Fruit fly (Drosophila melanogaster) whole organism, embryonic: ENCODE measurements around the gene Gr28a.

Experiments
- Ada2b ChIP-seq: fragments of 200-800 bp; sonication (Bioruptor generic); IDR thresholded peaks from 2 replicates; pipeline ENCODE4 v1.3.6; 2022; ENCODE audit warnings: missing biosample characterization, missing genetic modification characterization
- Atf3 ChIP-seq: fragments of 200-800 bp; sonication (Bioruptor generic); optimal IDR thresholded peaks from 3 replicates; lab custom pipeline; 2016; ENCODE audit warnings: missing biosample characterization, missing genetic modification characterization
- CG10274 ChIP-seq: fragments of 200-800 bp; sonication (Bioruptor generic); optimal IDR thresholded peaks from 3 replicates; lab custom pipeline; 2017; ENCODE audit warnings: missing biosample characterization, mild to moderate bottlenecking, missing genetic modification characterization
- CG13296 ChIP-seq: fragments of 200-800 bp; sonication (Bioruptor generic); optimal IDR thresholded peaks from 3 replicates; lab custom pipeline; 2018; ENCODE audit warnings: missing biosample characterization, mild to moderate bottlenecking, missing genetic modification characterization
- CG13424 ChIP-seq: fragments of 200-800 bp; sonication (Bioruptor generic); optimal IDR thresholded peaks from 2 replicates; lab custom pipeline; 2019; ENCODE audit warnings: missing biosample characterization, mild to moderate bottlenecking, missing genetic modification characterization, moderate library complexity
- CG15073 ChIP-seq: fragments of 200-800 bp; sonication (Bioruptor generic); optimal IDR thresholded peaks from 2 replicates; lab custom pipeline; 2016; ENCODE audit warnings: missing biosample characterization, missing genetic modification characterization
- CG1602 ChIP-seq: fragments of 200-800 bp; sonication (Bioruptor generic); optimal IDR thresholded peaks from 3 replicates; lab custom pipeline; 2016; ENCODE audit warnings: missing biosample characterization, missing genetic modification characterization
- CG1647 ChIP-seq: fragments of 200-800 bp; sonication (Bioruptor generic); optimal IDR thresholded peaks from 3 replicates; lab custom pipeline; 2016; ENCODE audit warnings: missing biosample characterization, missing genetic modification characterization
- CG3065 ChIP-seq: fragments of 200-800 bp; sonication (Bioruptor generic); optimal IDR thresholded peaks from 2 replicates; lab custom pipeline; 2016; ENCODE audit warnings: missing biosample characterization, missing genetic modification characterization
- CG32767 ChIP-seq: fragments of 200-800 bp; sonication (Bioruptor generic); IDR thresholded peaks from 2 replicates; pipeline ENCODE4 v1.3.6; 2022; ENCODE audit warnings: missing biosample characterization, missing genetic modification characterization
- CG33557 ChIP-seq: fragments of 200-800 bp; sonication (Bioruptor generic); optimal IDR thresholded peaks from 2 replicates; lab custom pipeline; 2019; ENCODE audit warnings: missing biosample characterization, mild to moderate bottlenecking, missing genetic modification characterization, moderate library complexity
- CG7357 ChIP-seq: fragments of 200-800 bp; sonication (Bioruptor generic); IDR thresholded peaks from 3 replicates; pipeline ENCODE4 v1.3.6; 2022; ENCODE audit warnings: missing biosample characterization, missing genetic modification characterization
- CG9215 ChIP-seq: fragments of 200-800 bp; sonication (Bioruptor generic); IDR thresholded peaks from 2 replicates; pipeline ENCODE4 v1.3.6; 2022; ENCODE audit warnings: missing biosample characterization, missing genetic modification characterization
- CkIIα-i1 ChIP-seq: fragments of 200-800 bp; sonication (Bioruptor generic); IDR thresholded peaks from 2 replicates; pipeline ENCODE4 v1.3.6; 2022; ENCODE audit warnings: missing biosample characterization, missing genetic modification characterization
- Dp ChIP-seq: fragments of 200-800 bp; sonication (Bioruptor generic); optimal IDR thresholded peaks from 2 replicates; lab custom pipeline; 2018; ENCODE audit warnings: missing biosample characterization, mild to moderate bottlenecking, missing genetic modification characterization, moderate library complexity
- GATAe ChIP-seq: fragments of 200-800 bp; sonication (Bioruptor generic); conservative IDR thresholded peaks from 2 replicates; pipeline ENCODE4 v1.3.6; 2022; ENCODE audit warnings: missing biosample characterization, missing genetic modification characterization
- NC2β ChIP-seq: fragments of 200-800 bp; sonication (Bioruptor generic); optimal IDR thresholded peaks from 2 replicates; lab custom pipeline; 2016; ENCODE audit warnings: missing biosample characterization, missing genetic modification characterization
- Oli ChIP-seq: fragments of 200-800 bp; sonication (Bioruptor generic); optimal IDR thresholded peaks from 2 replicates; lab custom pipeline; 2018; ENCODE audit warnings: missing biosample characterization, mild to moderate bottlenecking, missing genetic modification characterization, moderate library complexity
- Opbp ChIP-seq: fragments of 200-800 bp; sonication (Bioruptor generic); IDR thresholded peaks from 3 replicates; pipeline ENCODE4 v1.3.6; 2022; ENCODE audit warnings: missing biosample characterization, missing genetic modification characterization; ENCODE audit not compliant: partially characterized antibody
- Rfx ChIP-seq: fragments of 200-800 bp; sonication (Bioruptor generic); IDR thresholded peaks from 2 replicates; pipeline ENCODE4 v1.3.6; 2022; ENCODE audit warnings: missing biosample characterization, missing genetic modification characterization
- Stat92E ChIP-seq, 3 experiments: fragments of >200 bp in 2 of 3; fragments of 200-800 bp in 1 of 3; sonication (Bioruptor generic) in 1 of 3; optimal IDR thresholded peaks; 2 replicates each; lab custom pipeline; 2017 to 2019; ENCODE audit warnings: missing biosample characterization in 3 of 3, missing genetic modification characterization in 3 of 3, mild to moderate bottlenecking in 1 of 3, moderate library complexity in 1 of 3
- Tbp ChIP-seq: fragments of >200 bp; optimal IDR thresholded peaks from 2 replicates; lab custom pipeline; 2018; ENCODE audit warnings: missing biosample characterization, missing genetic modification characterization
- Trl ChIP-seq, 3 experiments: fragments of >200 bp in 2 of 3; fragments of 200-800 bp in 1 of 3; sonication (Bioruptor generic) in 1 of 3; optimal IDR thresholded peaks; 2 replicates in 1 of 3; 3 replicates in 2 of 3; lab custom pipeline; 2016 to 2017; ENCODE audit warnings: missing biosample characterization in 1 of 3, missing genetic modification characterization in 1 of 3
- cas ChIP-seq: fragments of 200-800 bp; sonication (Bioruptor generic); IDR thresholded peaks from 2 replicates; pipeline ENCODE4 v1.3.6; 2022; ENCODE audit warnings: missing biosample characterization, missing genetic modification characterization
- chn ChIP-seq: fragments of 200-800 bp; sonication (Bioruptor generic); optimal IDR thresholded peaks from 2 replicates; lab custom pipeline; 2016; ENCODE audit warnings: missing biosample characterization, missing genetic modification characterization
- ci ChIP-seq: fragments of 200-800 bp; sonication (Bioruptor generic); IDR thresholded peaks from 3 replicates; pipeline ENCODE4 v1.3.6; 2022; ENCODE audit warnings: missing biosample characterization, missing genetic modification characterization
- corto ChIP-seq: fragments of 200-800 bp; sonication (Bioruptor generic); optimal IDR thresholded peaks from 2 replicates; lab custom pipeline; 2016; ENCODE audit warnings: missing biosample characterization, mild to moderate bottlenecking, missing genetic modification characterization, moderate library complexity
- danr ChIP-seq: fragments of 200-800 bp; sonication (Bioruptor generic); IDR thresholded peaks from 2 replicates; pipeline ENCODE4 v1.3.6; 2022; ENCODE audit warnings: missing biosample characterization, missing genetic modification characterization
- eyg ChIP-seq: fragments of 200-800 bp; sonication (Bioruptor generic); optimal IDR thresholded peaks from 3 replicates; lab custom pipeline; 2016; ENCODE audit warnings: missing biosample characterization, missing genetic modification characterization
- fd64A ChIP-seq: fragments of 200-800 bp; sonication (Bioruptor generic); optimal IDR thresholded peaks from 3 replicates; lab custom pipeline; 2018; ENCODE audit warnings: missing biosample characterization, mild to moderate bottlenecking, missing genetic modification characterization
- gcm2 ChIP-seq: fragments of 200-800 bp; sonication (Bioruptor generic); optimal IDR thresholded peaks from 2 replicates; lab custom pipeline; 2016; ENCODE audit warnings: missing biosample characterization, missing genetic modification characterization
- gem ChIP-seq: fragments of 200-800 bp; sonication (Bioruptor generic); optimal IDR thresholded peaks from 2 replicates; lab custom pipeline; 2019; ENCODE audit warnings: missing biosample characterization, mild to moderate bottlenecking, missing genetic modification characterization, moderate library complexity
- gfzf ChIP-seq: fragments of 200-800 bp; sonication (Bioruptor generic); optimal IDR thresholded peaks from 2 replicates; lab custom pipeline; 2016; ENCODE audit warnings: missing biosample characterization, mild to moderate bottlenecking, missing genetic modification characterization, moderate library complexity
- grau ChIP-seq: fragments of 200-800 bp; optimal IDR thresholded peaks from 3 replicates; lab custom pipeline; 2019; ENCODE audit warnings: missing biosample characterization, mild to moderate bottlenecking, missing genetic modification characterization, moderate library complexity
- gt ChIP-seq: fragments of 200-800 bp; sonication (Bioruptor generic); IDR thresholded peaks from 2 replicates; pipeline ENCODE4 v1.3.6; 2022; ENCODE audit warnings: missing biosample characterization, missing genetic modification characterization
- kni ChIP-seq: fragments of 200-800 bp; sonication (Bioruptor generic); optimal IDR thresholded peaks from 3 replicates; lab custom pipeline; 2017; ENCODE audit warnings: mild to moderate bottlenecking, missing biosample characterization, missing genetic modification reagents, missing genetic modification characterization
- lbe ChIP-seq: fragments of 200-800 bp; sonication (Bioruptor generic); optimal IDR thresholded peaks from 2 replicates; lab custom pipeline; 2016; ENCODE audit warnings: missing biosample characterization, mild to moderate bottlenecking, missing genetic modification characterization
- nerfin-1 ChIP-seq: fragments of 200-800 bp; sonication (Bioruptor generic); optimal IDR thresholded peaks from 3 replicates; lab custom pipeline; 2019; ENCODE audit warnings: missing biosample characterization, mild to moderate bottlenecking, missing genetic modification characterization, moderate library complexity
- onecut ChIP-seq: fragments of 200-800 bp; sonication (Bioruptor generic); IDR thresholded peaks from 2 replicates; pipeline ENCODE4 v1.3.6; 2022; ENCODE audit warnings: missing biosample characterization, missing genetic modification characterization
- otp ChIP-seq: fragments of 200-800 bp; sonication (Bioruptor generic); IDR thresholded peaks from 3 replicates; pipeline ENCODE4, ENCODE4 v1.3.6; 2022; ENCODE audit warnings: missing biosample characterization, missing genetic modification characterization
- phol ChIP-seq: fragments of 200-800 bp; sonication (Bioruptor generic); optimal IDR thresholded peaks from 3 replicates; lab custom pipeline; 2018; ENCODE audit warnings: missing biosample characterization, mild to moderate bottlenecking, missing genetic modification characterization, moderate library complexity
- prd ChIP-seq, 3 experiments: fragments of >200 bp in 2 of 3; fragments of 200-800 bp in 1 of 3; sonication (Bioruptor generic) in 1 of 3; optimal IDR thresholded peaks in 2 of 3; IDR thresholded peaks in 1 of 3; 2 replicates in 2 of 3; 3 replicates in 1 of 3; pipeline versions ENCODE4 v1.3.6 to Lab custom; 2017 to 2022; ENCODE audit warnings: missing biosample characterization in 1 of 3, missing genetic modification characterization in 1 of 3
- pum ChIP-seq: fragments of 200-800 bp; sonication (Bioruptor generic); optimal IDR thresholded peaks from 2 replicates; lab custom pipeline; 2016; ENCODE audit warnings: missing biosample characterization, missing genetic modification characterization
- sens ChIP-seq: fragments of 200-800 bp; sonication (Bioruptor generic); peaks from one replicate; lab custom pipeline; 2016; ENCODE audit warnings: missing biosample characterization, missing genetic modification characterization
- sqz ChIP-seq: fragments of 200-800 bp; sonication (Bioruptor generic); optimal IDR thresholded peaks from 3 replicates; lab custom pipeline; 2018; ENCODE audit warnings: missing biosample characterization, mild to moderate bottlenecking, missing genetic modification characterization
- ttk ChIP-seq: fragments of 200-800 bp; sonication (Bioruptor generic); IDR thresholded peaks from 2 replicates; pipeline ENCODE4 v2.1.2; 2022; ENCODE audit warnings: missing biosample characterization, missing genetic modification characterization
- vvl ChIP-seq: fragments of 200-800 bp; sonication (Bioruptor generic); IDR thresholded peaks from 2 replicates; pipeline ENCODE4 v1.3.6; 2022; ENCODE audit warnings: missing biosample characterization, missing genetic modification characterization

The Gr28a gene

dm6 chr2L:7437325-7437707 lies 16.7 kb downstream of the Gr28a start, which contains the start of gene CG5973 (continued):
- TF ChIP-seq Trl (optimal IDR thresholded peaks at IDR 0.05; lab: Kevin White, UChicago) (peak; percentile 59 to 76), Trl (GFP tag; optimal IDR thresholded peaks at IDR 0.05; lab: Kevin White, UChicago) (no peak), Stat92E (GFP tag; optimal IDR thresholded peaks at IDR 0.05; lab: Kevin White, UChicago) (no peak), Rfx (0 out of 2 replicates have a peak, but pooled peaks have one; percentile 18), vvl (GFP tag; lab: Robert Waterston, UW) (peak; percentile 23; the same call in 1 of the 2 replicates), otp (GFP tag; lab: Robert Waterston, UW) (no peak; the same call in 2 of the 3 replicates), nerfin-1 (tag; lab: Kevin White, UChicago) (no peak), chn (no peak), CG33557 (GFP tag; lab: Kevin White, UChicago) (no peak), Atf3 (GFP tag; lab: Kevin White, UChicago) (no peak), CG15073 (no peak), onecut (GFP tag; lab: Robert Waterston, UW) (peak; percentile 25; the same call in 1 of the 2 replicates)

DNA sequence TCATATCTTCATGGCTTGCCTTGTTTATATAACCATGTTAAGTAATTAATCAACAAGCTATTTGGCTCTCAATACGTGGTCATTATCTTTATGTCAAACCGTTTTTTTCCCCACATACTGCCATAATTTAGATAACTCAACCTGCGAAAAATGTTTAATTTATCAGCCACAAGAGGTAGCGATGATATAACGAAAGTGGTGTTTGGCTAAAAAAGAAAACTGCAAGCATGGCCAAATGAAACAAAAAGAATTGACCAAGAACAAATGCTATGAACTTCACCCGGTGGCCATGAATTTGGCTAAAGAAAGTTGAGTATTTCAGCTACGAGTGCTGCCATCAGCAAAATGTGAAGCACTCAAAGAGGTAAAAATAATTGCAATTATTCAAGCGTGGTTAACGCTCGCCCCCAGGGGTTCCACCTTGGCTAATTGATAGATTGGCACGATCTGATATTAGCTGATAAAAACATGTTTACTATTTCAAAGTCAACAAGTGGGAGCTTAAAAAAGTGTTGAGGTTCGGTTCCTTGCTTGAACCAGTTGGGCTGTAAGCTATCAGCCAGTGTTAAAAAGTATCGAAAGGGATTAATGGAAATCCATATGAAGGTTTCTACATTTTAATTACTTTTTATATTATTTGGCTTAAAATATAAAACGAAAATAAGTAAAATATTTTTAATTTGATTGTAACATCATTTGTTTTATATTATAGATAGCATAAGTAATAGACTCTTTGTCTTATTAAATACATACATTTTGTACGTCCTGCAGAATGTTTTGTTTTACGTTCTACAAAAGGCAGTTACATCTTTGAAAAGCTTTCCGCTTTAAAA lies 17.3 kb downstream of the Gr28a start:
- peak; percentile 71 for TF ChIP-seq gcm2 (GFP tag; lab: Kevin White, UChicago)
- peak; percentile 93 for TF ChIP-seq sens (GFP tag; lab: Kevin White, UChicago)
- TF ChIP-seq gt (GFP tag; lab: Robert Waterston, UW): no peak
- TF ChIP-seq CG9215 (GFP tag; lab: Robert Waterston, UW): peak; percentile 48
- TF ChIP-seq CG32767 (GFP tag; lab: Robert Waterston, UW): peak; percentile 37; the same call in 1 of the 2 replicates
- TF ChIP-seq grau (tag; lab: Kevin White, UChicago): peak; percentile 46
- TF ChIP-seq fd64A (GFP tag; lab: Kevin White, UChicago): peak; percentile 65
- TF ChIP-seq Oli (tag; lab: Kevin White, UChicago): no peak
- TF ChIP-seq ci: peak; percentile 92
- peak; percentile 31; the same call in 1 of the 2 replicates for TF ChIP-seq ttk (GFP tag; lab: Robert Waterston, UW)
- no peak; the same call in 1 of the 2 replicates for TF ChIP-seq GATAe (GFP tag; lab: Robert Waterston, UW)
- TF ChIP-seq CG7357: no peak; the same call in 2 of the 3 replicates
- TF ChIP-seq gem: peak; percentile 67
- peak; percentile 58 for TF ChIP-seq cas
- TF ChIP-seq sqz (GFP tag; lab: Kevin White, UChicago): peak; percentile 55
- TF ChIP-seq CG1602 (GFP tag; lab: Kevin White, UChicago): peak; percentile 36
- peak; percentile 69; the same call in 1 of the 2 replicates for TF ChIP-seq danr (GFP tag; lab: Robert Waterston, UW)
- peak; percentile 61 for TF ChIP-seq CG13424 (tag; lab: Kevin White, UChicago)
- TF ChIP-seq Opbp: no peak
- TF ChIP-seq corto (GFP tag; lab: Kevin White, UChicago): no peak
- TF ChIP-seq pum (GFP tag; lab: Kevin White, UChicago): peak; percentile 47
- peak; percentile 33 for TF ChIP-seq CG3065
- peak; percentile 4 for TF ChIP-seq gfzf (GFP tag; lab: Kevin White, UChicago)
- TF ChIP-seq prd (optimal IDR thresholded peaks at IDR 0.05; lab: Kevin White, UChicago): no peak
- peak; percentile 40; the same call in 2 of the 3 replicates for TF ChIP-seq prd (GFP tag; IDR thresholded peaks at IDR 0.05; lab: Robert Waterston, UW)
- TF ChIP-seq CkIIα-i1 (GFP tag; lab: Robert Waterston, UW): peak; percentile 55; the same call in 1 of the 2 replicates
- TF ChIP-seq eyg (GFP tag; lab: Kevin White, UChicago): peak; percentile 79
- peak; percentile 81 for TF ChIP-seq CG13296 (GFP tag; lab: Kevin White, UChicago)
- TF ChIP-seq CG10274 (GFP tag; lab: Kevin White, UChicago): no peak
- TF ChIP-seq Tbp: no peak
- peak; percentile 21 for TF ChIP-seq NC2β
- peak; percentile 83 for TF ChIP-seq CG1647 (GFP tag; lab: Kevin White, UChicago)
- TF ChIP-seq phol (tag; lab: Kevin White, UChicago): no peak
- TF ChIP-seq kni (GFP tag; lab: Kevin White, UChicago): peak; percentile 58
- peak; percentile 19 for TF ChIP-seq Dp
- peak; percentile 42 for TF ChIP-seq lbe (GFP tag; lab: Kevin White, UChicago)
- peak; percentile 37; the same call in 1 of the 2 replicates for TF ChIP-seq Ada2b
